Worm (Caenorhabditis elegans) whole organism, L1 larva: ENCODE measurements around the gene ZK682.7.

ENCODE experiments used
- C16A3.4 ChIP-seq: fragments of 150-350 bp; optimal IDR thresholded peaks from 2 replicates; lab custom pipeline; 2014; ENCODE audit warnings: missing biosample characterization, missing genetic modification characterization
- ama-1 ChIP-seq: fragments of 150-350 bp; optimal IDR thresholded peaks from 2 replicates; lab custom pipeline; 2014
- ces-1 ChIP-seq: fragments of 150-350 bp; optimal IDR thresholded peaks from 2 replicates; lab custom pipeline; 2014; ENCODE audit warnings: missing biosample characterization, missing genetic modification reagents, missing genetic modification characterization
- elt-3 ChIP-seq, 6 experiments: fragments of 150-350 bp in 1 of 6; sonication (generic microtip); optimal IDR thresholded peaks; 2 replicates each; lab custom pipeline; 2017 to 2018; ENCODE audit warnings: missing biosample characterization in 6 of 6, missing genetic modification characterization in 6 of 6, inconsistent platforms in 1 of 6
- hpl-2 ChIP-seq: fragments of 150-350 bp; optimal IDR thresholded peaks from 2 replicates; lab custom pipeline; 2014; ENCODE audit warnings: missing biosample characterization, missing genetic modification reagents, missing genetic modification characterization
- lsy-2 ChIP-seq, 2 experiments: fragments of 150-350 bp; optimal IDR thresholded peaks; 2 replicates each; lab custom pipeline; 2014; ENCODE audit warnings: missing biosample characterization in 2 of 2, missing genetic modification characterization in 2 of 2
- mdl-1 ChIP-seq, 2 experiments: fragments of 150-350 bp; optimal IDR thresholded peaks; 2 replicates each; lab custom pipeline; 2014 to 2017; ENCODE audit warnings: missing biosample characterization in 2 of 2, missing genetic modification characterization in 2 of 2, inconsistent platforms in 1 of 2
- nhr-28 ChIP-seq: fragments of 150-350 bp; optimal IDR thresholded peaks from 2 replicates; lab custom pipeline; 2014; ENCODE audit warnings: missing biosample characterization, missing genetic modification characterization
- nhr-77 ChIP-seq: fragments of 150-350 bp; optimal IDR thresholded peaks from 2 replicates; lab custom pipeline; 2014; ENCODE audit warnings: missing biosample characterization, missing genetic modification characterization
- snpc-4 ChIP-seq: fragments of 150-350 bp; optimal IDR thresholded peaks from 2 replicates; lab custom pipeline; 2014; ENCODE audit warnings: missing biosample characterization, missing genetic modification characterization

ce11 chrV:9322886-9323285, 30.9 kb upstream of the ZK682.7 start, which contains the start of gene tag-153:
- TF ChIP-seq nhr-77 (tag; lab: Kevin White, UChicago) (no peak), elt-3 (tag; optimal IDR thresholded peaks at IDR 0.05; lab: Kevin White, UChicago) (no peak), snpc-4 (tag; lab: Kevin White, UChicago) (no peak), lsy-2 (tag; optimal IDR thresholded peaks at IDR 0.05; lab: Kevin White, UChicago) (no peak), nhr-28 (tag; lab: Kevin White, UChicago) (no peak), mdl-1 (tag; optimal IDR thresholded peaks at IDR 0.05; lab: Kevin White, UChicago) (no peak), C16A3.4 (tag; lab: Kevin White, UChicago) (no peak), hpl-2 (GFP tag; lab: Kevin White, UChicago) (no peak), ces-1 (GFP tag; lab: Kevin White, UChicago) (no peak), ama-1 (lab: Kevin White, UChicago) (no peak)
